Worm (Caenorhabditis elegans): Measurements from ENCODE around the gene F55B12.10.

DNA sequence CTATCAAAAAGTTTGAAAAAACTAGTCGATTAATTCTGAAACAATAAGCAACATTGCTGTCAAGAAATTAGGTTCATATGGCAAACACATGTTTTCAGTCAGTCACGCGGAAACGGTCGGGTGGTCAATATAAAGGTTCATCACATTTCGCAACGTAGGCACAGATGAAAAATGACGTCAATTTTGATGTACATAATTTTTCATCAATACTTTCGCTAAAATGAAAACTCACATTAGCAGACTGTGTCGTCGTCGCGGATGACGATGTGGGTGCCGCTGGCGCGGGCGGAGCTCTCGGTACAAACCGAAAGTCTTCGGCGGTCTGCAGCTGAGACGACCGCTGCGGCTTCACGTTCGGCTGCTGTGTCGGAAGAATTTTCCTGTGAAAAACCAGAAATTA lies 35.6 kb upstream of the F55B12.10 start, which contains the start of gene swan-2:
- TF ChIP-seq dmd-4 (tag; optimal IDR thresholded peaks at IDR 0.05; ENCODE audit: borderline replicate concordance), result no peak
- no peak for TF ChIP-seq gmeb-2 (tag; optimal IDR thresholded peaks at IDR 0.05)
